Fruit fly (Drosophila melanogaster): ENCODE data around the gene rha.

dm6 chr3R:25303857-25304440, 36.1 kb upstream of the rha start, which contains the start of gene CG31436:
- no peak for TF ChIP-seq CG3032 (tag; optimal IDR thresholded peaks at IDR 0.05)
- TF ChIP-seq CG34406 (GFP tag; optimal IDR thresholded peaks at IDR 0.05): no peak
- no peak for TF ChIP-seq Sox102F (GFP tag; optimal IDR thresholded peaks at IDR 0.05)
- TF ChIP-seq CG6854 (GFP tag; optimal IDR thresholded peaks at IDR 0.05): no peak
- TF ChIP-seq cyc (GFP tag; optimal IDR thresholded peaks at IDR 0.05): no peak
- TF ChIP-seq CG10669 (GFP tag; optimal IDR thresholded peaks at IDR 0.05): no peak
- no peak for TF ChIP-seq Eip93F (GFP tag; optimal IDR thresholded peaks at IDR 0.05)
- no peak for TF ChIP-seq Gug (GFP tag; IDR thresholded peaks at IDR 0.05)
- TF ChIP-seq OdsH (GFP tag; optimal IDR thresholded peaks at IDR 0.05): no peak
- no peak for TF ChIP-seq CG15336 (GFP tag; IDR thresholded peaks at IDR 0.05)

Measured in whole organism, prepupa.